Fruit fly (Drosophila melanogaster) whole organism, embryonic: ENCODE measurements around the gene CG42819.

Source experiments
- Atf6 ChIP-seq: fragments of 200-800 bp; sonication (Bioruptor generic); IDR thresholded peaks from 2 replicates; pipeline ENCODE4 v1.3.6; 2022; ENCODE audit warnings: missing biosample characterization, missing genetic modification characterization
- Bdp1 ChIP-seq: fragments of 200-800 bp; sonication (Bioruptor generic); optimal IDR thresholded peaks from 3 replicates; lab custom pipeline; 2016; ENCODE audit warnings: missing biosample characterization, missing genetic modification characterization
- Blimp-1 ChIP-seq: fragments of 200-800 bp; sonication (Bioruptor generic); optimal IDR thresholded peaks from 3 replicates; lab custom pipeline; 2018; ENCODE audit warnings: missing biosample characterization, missing genetic modification characterization, mild to moderate bottlenecking, moderate library complexity, missing genetic modification reagents
- C15 ChIP-seq: fragments of 200-800 bp; sonication (Bioruptor generic); IDR thresholded peaks from 3 replicates; pipeline ENCODE4 v1.3.6; 2022; ENCODE audit warnings: missing biosample characterization, missing genetic modification characterization
- CG1024 ChIP-seq: fragments of 200-800 bp; sonication (Bioruptor generic); IDR thresholded peaks from 2 replicates; pipeline ENCODE4 v1.3.6; 2022; ENCODE audit warnings: missing biosample characterization, missing genetic modification characterization
- CG10321 ChIP-seq: fragments of 200-800 bp; sonication (Bioruptor generic); IDR thresholded peaks from 2 replicates; pipeline ENCODE4 v1.3.6; 2022; ENCODE audit warnings: missing biosample characterization, missing genetic modification characterization
- CG10654 ChIP-seq: fragments of 200-800 bp; sonication (Bioruptor generic); optimal IDR thresholded peaks from 2 replicates; lab custom pipeline; 2016; ENCODE audit warnings: missing biosample characterization, missing genetic modification characterization
- CG11456 ChIP-seq: fragments of 200-800 bp; sonication (Bioruptor generic); IDR thresholded peaks from 3 replicates; pipeline ENCODE4 v1.3.6; 2022; ENCODE audit warnings: missing biosample characterization, missing genetic modification characterization
- CG11504 ChIP-seq: fragments of 200-800 bp; sonication (Bioruptor generic); optimal IDR thresholded peaks from 3 replicates; lab custom pipeline; 2019; ENCODE audit warnings: missing biosample characterization, mild to moderate bottlenecking, missing genetic modification characterization, moderate library complexity
- CG12071 ChIP-seq: fragments of 200-800 bp; sonication (Bioruptor generic); optimal IDR thresholded peaks from 3 replicates; lab custom pipeline; 2018; ENCODE audit warnings: missing biosample characterization, mild to moderate bottlenecking, missing genetic modification characterization
- CG12236 ChIP-seq: fragments of 200-800 bp; sonication (Bioruptor generic); optimal IDR thresholded peaks from 2 replicates; lab custom pipeline; 2016; ENCODE audit warnings: missing biosample characterization, missing genetic modification characterization
- CG1602 ChIP-seq: fragments of 200-800 bp; sonication (Bioruptor generic); optimal IDR thresholded peaks from 3 replicates; lab custom pipeline; 2016; ENCODE audit warnings: missing biosample characterization, missing genetic modification characterization
- CG16863 ChIP-seq: fragments of 200-800 bp; sonication (Bioruptor generic); optimal IDR thresholded peaks from 3 replicates; lab custom pipeline; 2016; ENCODE audit warnings: missing biosample characterization, missing genetic modification characterization
- CG17361 ChIP-seq: fragments of 200-800 bp; sonication (Bioruptor generic); IDR thresholded peaks from 3 replicates; pipeline ENCODE4 v1.3.6; 2022; ENCODE audit warnings: missing biosample characterization, missing genetic modification characterization
- CG17912 ChIP-seq: fragments of 200-800 bp; sonication (Bioruptor generic); optimal IDR thresholded peaks from 2 replicates; lab custom pipeline; 2018; ENCODE audit warnings: missing biosample characterization, mild to moderate bottlenecking, missing genetic modification characterization
- CG2712 ChIP-seq: fragments of 200-800 bp; optimal IDR thresholded peaks from 3 replicates; lab custom pipeline; 2019; ENCODE audit warnings: missing biosample characterization, mild to moderate bottlenecking, missing genetic modification characterization, moderate library complexity
- CG34422 ChIP-seq: fragments of 200-800 bp; sonication (Bioruptor generic); IDR thresholded peaks from 3 replicates; pipeline ENCODE4 v1.3.6; 2022; ENCODE audit warnings: missing biosample characterization, missing genetic modification characterization
- CG6272 ChIP-seq: fragments of 200-800 bp; sonication (Bioruptor generic); IDR thresholded peaks from 2 replicates; pipeline ENCODE4 v1.3.6; 2022; ENCODE audit warnings: missing biosample characterization, missing genetic modification characterization
- CG7786 ChIP-seq: fragments of 200-800 bp; sonication (Bioruptor generic); optimal IDR thresholded peaks from 2 replicates; lab custom pipeline; 2016; ENCODE audit warnings: missing biosample characterization, missing genetic modification characterization
- CG7963 ChIP-seq: fragments of 200-800 bp; sonication (Bioruptor generic); IDR thresholded peaks from 3 replicates; pipeline ENCODE4 v1.3.6; 2022; ENCODE audit warnings: missing biosample characterization, missing genetic modification characterization; ENCODE audit not compliant: partially characterized antibody
- CG8388 ChIP-seq: fragments of 200-800 bp; sonication (Bioruptor generic); optimal IDR thresholded peaks from 2 replicates; lab custom pipeline; 2019; ENCODE audit warnings: missing biosample characterization, mild to moderate bottlenecking, missing genetic modification characterization, moderate library complexity
- CG8944 ChIP-seq: fragments of 200-800 bp; sonication (Bioruptor generic); optimal IDR thresholded peaks from 3 replicates; lab custom pipeline; 2016; ENCODE audit warnings: missing biosample characterization, missing genetic modification characterization
- CG9437 ChIP-seq: fragments of 200-800 bp; sonication (Bioruptor generic); optimal IDR thresholded peaks from 2 replicates; lab custom pipeline; 2018; ENCODE audit warnings: missing biosample characterization, mild to moderate bottlenecking, missing genetic modification characterization
- CG9727 ChIP-seq: fragments of 200-800 bp; sonication (Bioruptor generic); optimal IDR thresholded peaks from 3 replicates; lab custom pipeline; 2017; ENCODE audit warnings: missing biosample characterization, mild to moderate bottlenecking, missing genetic modification characterization
- CG9797 ChIP-seq: fragments of 200-800 bp; sonication (Bioruptor generic); optimal IDR thresholded peaks from 3 replicates; lab custom pipeline; 2018; ENCODE audit warnings: missing biosample characterization, mild to moderate bottlenecking, missing genetic modification characterization
- CG9876 ChIP-seq: fragments of 200-800 bp; sonication (Bioruptor generic); optimal IDR thresholded peaks from 2 replicates; lab custom pipeline; 2016; ENCODE audit warnings: missing biosample characterization, missing genetic modification characterization
- Hand ChIP-seq: fragments of 200-800 bp; sonication (Bioruptor generic); optimal IDR thresholded peaks from 2 replicates; lab custom pipeline; 2017; ENCODE audit warnings: mild to moderate bottlenecking, missing biosample characterization, missing genetic modification reagents, missing genetic modification characterization
- Hr78 ChIP-seq, 2 experiments: fragments of 200-800 bp in 1 of 2; fragments of >200 bp in 1 of 2; sonication (Bioruptor generic) in 1 of 2; optimal IDR thresholded peaks; 2 replicates each; lab custom pipeline; 2017 to 2019; ENCODE audit warnings: missing biosample characterization in 2 of 2, missing genetic modification characterization in 2 of 2, mild to moderate bottlenecking in 1 of 2, moderate library complexity in 1 of 2
- Lhr ChIP-seq: fragments of 200-800 bp; sonication (Bioruptor generic); optimal IDR thresholded peaks from 3 replicates; lab custom pipeline; 2017; ENCODE audit warnings: mild to moderate bottlenecking, missing biosample characterization, missing genetic modification reagents, missing genetic modification characterization
- Sry-δ ChIP-seq: fragments of 200-800 bp; sonication (Bioruptor generic); optimal IDR thresholded peaks from 2 replicates; lab custom pipeline; 2016; ENCODE audit warnings: missing biosample characterization, missing genetic modification characterization
- TFAM ChIP-seq: fragments of 200-800 bp; sonication (Bioruptor generic); optimal IDR thresholded peaks from 2 replicates; lab custom pipeline; 2017; ENCODE audit warnings: missing biosample characterization, missing genetic modification characterization, inconsistent platforms
- ap ChIP-seq: fragments of 200-800 bp; sonication (Bioruptor generic); IDR thresholded peaks from 2 replicates; pipeline ENCODE4 v1.3.6; 2022; ENCODE audit warnings: missing biosample characterization, missing genetic modification characterization
- ato ChIP-seq: fragments of 200-800 bp; sonication (Bioruptor generic); IDR thresholded peaks from 2 replicates; pipeline ENCODE4 v1.3.6; 2022; ENCODE audit warnings: missing biosample characterization, missing genetic modification characterization; ENCODE audit not compliant: partially characterized antibody
- bcd ChIP-seq: fragments of 200-800 bp; sonication (Bioruptor generic); optimal IDR thresholded peaks from 2 replicates; lab custom pipeline; 2017; ENCODE audit warnings: missing biosample characterization, mild to moderate bottlenecking, missing genetic modification characterization
- btn ChIP-seq: fragments of 200-800 bp; sonication (Bioruptor generic); optimal IDR thresholded peaks from 2 replicates; lab custom pipeline; 2016; ENCODE audit warnings: missing biosample characterization, missing genetic modification characterization
- caup ChIP-seq: fragments of 200-800 bp; sonication (Bioruptor generic); optimal IDR thresholded peaks from 3 replicates; lab custom pipeline; 2017; ENCODE audit warnings: missing biosample characterization, mild to moderate bottlenecking, missing genetic modification characterization, moderate library complexity; ENCODE audit not compliant: severe bottlenecking
- dpn ChIP-seq, 2 experiments: fragments of 200-800 bp; sonication (Bioruptor generic); optimal IDR thresholded peaks; 3 replicates each; lab custom pipeline; 2016; ENCODE audit warnings: missing biosample characterization in 2 of 2, missing genetic modification characterization in 2 of 2
- gsb ChIP-seq: fragments of 200-800 bp; sonication (Bioruptor generic); IDR thresholded peaks from 2 replicates; pipeline ENCODE4 v1.3.6; 2022; ENCODE audit warnings: missing biosample characterization, missing genetic modification characterization
- nmo ChIP-seq: fragments of 200-800 bp; sonication (Bioruptor generic); optimal IDR thresholded peaks from 2 replicates; lab custom pipeline; 2018; ENCODE audit warnings: missing biosample characterization, mild to moderate bottlenecking, missing genetic modification characterization, moderate library complexity
- odd ChIP-seq: fragments of 200-800 bp; sonication (Bioruptor generic); optimal IDR thresholded peaks from 2 replicates; lab custom pipeline; 2017; ENCODE audit warnings: missing biosample characterization, mild to moderate bottlenecking, missing genetic modification characterization
- p53 ChIP-seq: fragments of 200-800 bp; sonication (Bioruptor generic); optimal IDR thresholded peaks from 2 replicates; lab custom pipeline; 2016; ENCODE audit warnings: missing biosample characterization, missing genetic modification characterization
- pho ChIP-seq: fragments of 200-800 bp; sonication (Bioruptor generic); optimal IDR thresholded peaks from 2 replicates; lab custom pipeline; 2016; ENCODE audit warnings: missing biosample characterization, missing genetic modification characterization
- pzg ChIP-seq: fragments of 200-800 bp; sonication (Bioruptor generic); optimal IDR thresholded peaks from 3 replicates; lab custom pipeline; 2018; ENCODE audit warnings: missing biosample characterization, mild to moderate bottlenecking, missing genetic modification characterization, moderate library complexity
- scrt ChIP-seq: fragments of 200-800 bp; sonication (Bioruptor generic); optimal IDR thresholded peaks from 2 replicates; lab custom pipeline; 2018; ENCODE audit warnings: missing biosample characterization, mild to moderate bottlenecking, missing genetic modification characterization, moderate library complexity
- sens-2 ChIP-seq: fragments of 200-800 bp; sonication (Bioruptor generic); IDR thresholded peaks from 2 replicates; pipeline ENCODE4 v1.3.6; 2022; ENCODE audit warnings: missing biosample characterization, missing genetic modification characterization
- seq ChIP-seq: fragments of 200-800 bp; sonication (Bioruptor generic); IDR thresholded peaks from 2 replicates; pipeline ENCODE4 v1.3.6; 2022; ENCODE audit warnings: missing biosample characterization, missing genetic modification characterization
- wek ChIP-seq: fragments of 200-800 bp; sonication (Bioruptor generic); optimal IDR thresholded peaks from 3 replicates; lab custom pipeline; 2018; ENCODE audit warnings: missing biosample characterization, mild to moderate bottlenecking, missing genetic modification characterization, moderate library complexity
- yki ChIP-seq: fragments of >200 bp; optimal IDR thresholded peaks from 3 replicates; lab custom pipeline; 2018

The CG42819 gene

DNA sequence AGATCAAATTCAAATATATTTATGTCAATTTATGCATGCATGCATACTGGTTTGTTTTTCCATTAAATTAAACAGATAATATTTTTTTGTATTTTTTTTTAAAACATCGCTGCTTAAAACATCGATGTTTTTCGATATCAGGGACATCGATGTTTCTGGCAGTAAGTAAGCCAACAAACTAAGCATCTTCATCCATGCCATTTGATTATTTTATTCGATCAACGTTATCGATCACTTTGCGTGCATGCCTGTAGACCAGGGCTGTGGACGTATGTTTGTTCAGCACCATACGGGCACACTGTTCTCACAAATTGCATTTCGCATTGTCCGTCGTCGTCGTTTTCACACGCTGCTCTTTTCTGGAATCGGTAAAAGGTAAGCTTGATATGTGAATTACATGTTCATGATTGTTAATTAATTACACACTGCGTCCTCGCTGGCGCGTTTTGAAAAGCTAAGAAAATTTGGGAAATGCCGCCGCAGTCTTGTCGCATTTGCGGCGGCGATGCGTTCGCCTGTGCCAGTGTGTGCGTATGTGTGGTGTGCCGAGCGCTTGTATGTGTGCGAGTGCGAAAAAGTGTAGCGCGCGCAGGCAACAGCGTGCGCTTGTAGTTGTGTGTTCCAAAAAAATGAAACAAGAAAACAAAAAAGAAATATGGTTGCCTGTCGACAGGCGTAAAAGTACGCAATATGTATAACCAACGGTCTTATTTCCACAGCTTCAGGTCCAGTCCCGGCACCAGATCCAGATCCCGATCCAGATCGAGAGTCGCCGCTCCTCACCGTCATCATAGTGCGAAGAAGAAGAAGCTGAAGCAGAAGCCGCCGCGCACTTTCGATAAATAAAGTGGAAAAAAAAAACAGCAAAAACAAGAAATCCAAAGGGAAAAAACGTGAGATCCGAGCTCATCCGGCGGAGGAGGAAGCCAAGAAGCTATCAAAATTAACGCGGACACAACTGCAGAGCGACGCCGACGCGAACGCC, 14.4 kb upstream of the CG42819 start, which contains the start of gene emb (continued):
- TF ChIP-seq caup (GFP tag; lab: Kevin White, UChicago) (peak; percentile 36), ap (GFP tag; lab: Robert Waterston, UW) (no peak), CG2712 (tag; lab: Kevin White, UChicago) (peak; percentile 68), Atf6 (GFP tag; lab: Robert Waterston, UW) (peak; percentile 39; the same call in 1 of the 2 replicates), Hr78 (GFP tag; optimal IDR thresholded peaks at IDR 0.05; lab: Kevin White, UChicago) (no peak), nmo (GFP tag; lab: Kevin White, UChicago) (peak; percentile 77), yki (lab: Kevin White, UChicago) (no peak), CG1024 (GFP tag; lab: Robert Waterston, UW) (no peak), CG6272 (GFP tag; lab: Robert Waterston, UW) (no peak), CG7963 (GFP tag; lab: Robert Waterston, UW) (peak; percentile 99), Lhr (GFP tag; lab: Kevin White, UChicago) (peak; percentile 93), CG12071 (GFP tag; lab: Kevin White, UChicago) (no peak), CG12236 (peak; percentile 38), seq (no peak), btn (no peak), scrt (GFP tag; lab: Kevin White, UChicago) (no peak), wek (GFP tag; lab: Kevin White, UChicago) (no peak), pho (GFP tag; lab: Kevin White, UChicago) (peak; percentile 65), odd (GFP tag; lab: Kevin White, UChicago) (no peak), p53 (GFP tag; lab: Kevin White, UChicago) (peak; percentile 4), CG9876 (GFP tag; lab: Kevin White, UChicago) (peak; percentile 25), Bdp1 (GFP tag; lab: Kevin White, UChicago) (peak; percentile 23), bcd (peak; percentile 68), ato (peak; percentile 99), CG11504 (tag; lab: Kevin White, UChicago) (no peak), CG9797 (GFP tag; lab: Kevin White, UChicago) (peak; percentile 94), CG7786 (GFP tag; lab: Kevin White, UChicago) (peak; percentile 50), CG1602 (GFP tag; lab: Kevin White, UChicago) (peak; percentile 33), Blimp-1 (GFP tag; lab: Kevin White, UChicago) (no peak), C15 (GFP tag; lab: Robert Waterston, UW) (no peak), gsb (GFP tag; lab: Robert Waterston, UW) (no peak), Hand (no peak), CG10321 (GFP tag; lab: Robert Waterston, UW) (no peak), TFAM (no peak), CG10654 (GFP tag; lab: Kevin White, UChicago) (peak; percentile 7), pzg (GFP tag; lab: Kevin White, UChicago) (peak; percentile 97), CG17912 (GFP tag; lab: Kevin White, UChicago) (no peak), dpn (GFP tag; optimal IDR thresholded peaks at IDR 0.05; lab: Kevin White, UChicago) (peak; percentile 36 to 50), CG17361 (peak; percentile 66; the same call in 2 of the 3 replicates), CG11456 (GFP tag; lab: Robert Waterston, UW) (peak; percentile 26; the same call in 2 of the 3 replicates), CG8944 (no peak), Sry-δ (GFP tag; lab: Kevin White, UChicago) (peak; percentile 89), sens-2 (GFP tag; lab: Robert Waterston, UW) (no peak), CG34422 (peak; percentile 79; the same call in 1 of the 3 replicates), CG8388 (peak; percentile 4), CG16863 (GFP tag; lab: Kevin White, UChicago) (peak; percentile 1), CG9727 (peak; percentile 66), CG9437 (GFP tag; lab: Kevin White, UChicago) (peak; percentile 68)
